Worm (Caenorhabditis elegans): ENCODE data around the gene lgc-54.
A peak's percentile ranks its signal among the peaks of the same experiment; 100 is the strongest.

ce11 chrV:6880623-6881022 lies 34.2 kb upstream of the lgc-54 start:
- TF ChIP-seq skn-1 (tag; optimal IDR thresholded peaks at IDR 0.05) (no peak), lsy-2 (tag; optimal IDR thresholded peaks at IDR 0.05) (peak in 1 of 2 experiments; percentile 12), unc-62 (GFP tag; optimal IDR thresholded peaks at IDR 0.05) (no peak)
